Worm (Caenorhabditis elegans) whole organism, L1 larva: ENCODE results near the gene srh-59.

Experiments
- aha-1 ChIP-seq: fragments of 150-350 bp; optimal IDR thresholded peaks from 2 replicates; lab custom pipeline; 2014; ENCODE audit warnings: missing biosample characterization, missing genetic modification characterization
- alr-1 ChIP-seq: fragments of 200-800 bp; sonication (Bioruptor generic); optimal IDR thresholded peaks from 2 replicates; lab custom pipeline; 2018; ENCODE audit warnings: borderline replicate concordance, mild to moderate bottlenecking, missing genetic modification characterization, missing compliant biosample characterization
- blmp-1 ChIP-seq: fragments of 150-350 bp; optimal IDR thresholded peaks from 2 replicates; lab custom pipeline; 2014; ENCODE audit warnings: missing biosample characterization, missing genetic modification characterization
- ceh-63 ChIP-seq: fragments of 200-800 bp; sonication (Bioruptor generic); optimal IDR thresholded peaks from 2 replicates; lab custom pipeline; 2018; ENCODE audit warnings: mild to moderate bottlenecking, missing genetic modification characterization, missing compliant biosample characterization
- ceh-8 ChIP-seq: fragments of 200-800 bp; sonication (Bioruptor generic); optimal IDR thresholded peaks from 2 replicates; lab custom pipeline; 2018; ENCODE audit warnings: mild to moderate bottlenecking, missing genetic modification characterization, moderate library complexity, missing compliant biosample characterization
- ceh-88 ChIP-seq: fragments of 200-800 bp; sonication (Bioruptor generic); IDR thresholded peaks from 2 replicates; pipeline ENCODE4 v1.3.6; 2022; ENCODE audit warnings: missing genetic modification characterization, missing compliant biosample characterization
- ceh-90 ChIP-seq: sonication (generic microtip); optimal IDR thresholded peaks from 2 replicates; lab custom pipeline; 2016; ENCODE audit warnings: missing genetic modification characterization, missing compliant biosample characterization
- dpl-1 ChIP-seq, 3 experiments: fragments of 150-350 bp in 2 of 3; sonication (generic microtip) in 1 of 3; optimal IDR thresholded peaks; 2 replicates each; lab custom pipeline; 2014 to 2017; ENCODE audit warnings: missing biosample characterization in 3 of 3, missing genetic modification characterization in 3 of 3, missing genetic modification reagents in 3 of 3
- dsc-1 ChIP-seq: sonication (generic microtip); optimal IDR thresholded peaks from 2 replicates; lab custom pipeline; 2016; ENCODE audit warnings: mild to moderate bottlenecking, missing genetic modification characterization, missing compliant biosample characterization
- efl-1 ChIP-seq, 4 experiments: fragments of 150-350 bp; optimal IDR thresholded peaks in 3 of 4; peaks in 1 of 4; 1 replicate in 1 of 4; 2 replicates in 3 of 4; lab custom pipeline; 2014; ENCODE audit warnings: missing biosample characterization in 2 of 4, missing genetic modification characterization in 2 of 4, missing genetic modification reagents in 2 of 4
- egl-13 ChIP-seq: sonication (generic microtip); optimal IDR thresholded peaks from 2 replicates; lab custom pipeline; 2016; ENCODE audit warnings: missing genotype, missing genetic modification reagents, missing genetic modification characterization, missing compliant biosample characterization
- egl-27 ChIP-seq, 2 experiments: fragments of 150-350 bp in 1 of 2; sonication (generic microtip); optimal IDR thresholded peaks; 3 replicates each; lab custom pipeline; 2017 to 2018; ENCODE audit warnings: missing biosample characterization in 2 of 2, missing genetic modification characterization in 2 of 2, missing genetic modification reagents in 2 of 2
- fkh-10 ChIP-seq: sonication (generic microtip); optimal IDR thresholded peaks from 2 replicates; lab custom pipeline; 2017; ENCODE audit warnings: missing biosample characterization, missing genetic modification reagents, missing genetic modification characterization
- fkh-4 ChIP-seq: sonication (generic microtip); optimal IDR thresholded peaks from 2 replicates; lab custom pipeline; 2016; ENCODE audit warnings: missing compliant biosample characterization, missing genetic modification characterization, borderline replicate concordance
- fkh-8 ChIP-seq: sonication (generic microtip); optimal IDR thresholded peaks from 2 replicates; lab custom pipeline; 2016; ENCODE audit warnings: mild to moderate bottlenecking, missing genetic modification characterization, missing compliant biosample characterization
- hlh-17 ChIP-seq: fragments of 200-800 bp; sonication (Bioruptor generic); optimal IDR thresholded peaks from 2 replicates; lab custom pipeline; 2018; ENCODE audit warnings: missing genetic modification characterization, mild to moderate bottlenecking, missing compliant biosample characterization, moderate library complexity, borderline replicate concordance
- isw-1 ChIP-seq: fragments of 200-800 bp; sonication (Bioruptor generic); IDR thresholded peaks from 2 replicates; pipeline ENCODE4 v1.3.6; 2022; ENCODE audit warnings: missing genetic modification characterization, missing compliant biosample characterization
- jun-1 ChIP-seq: fragments of 150-350 bp; optimal IDR thresholded peaks from 2 replicates; lab custom pipeline; 2014; ENCODE audit warnings: missing biosample characterization, missing genetic modification reagents, missing genetic modification characterization
- lin-14 ChIP-seq: fragments of 200-800 bp; sonication (Bioruptor generic); optimal IDR thresholded peaks from 2 replicates; lab custom pipeline; 2018; ENCODE audit warnings: mild to moderate bottlenecking, missing genetic modification characterization, moderate library complexity, missing compliant biosample characterization
- lin-15B ChIP-seq: fragments of 150-350 bp; sonication (generic microtip); optimal IDR thresholded peaks from 3 replicates; lab custom pipeline; 2014; ENCODE audit warnings: missing biosample characterization, missing genetic modification characterization
- mab-9 ChIP-seq: fragments of 200-800 bp; sonication (Bioruptor generic); IDR thresholded peaks from 2 replicates; pipeline ENCODE4 v1.3.6; 2022; ENCODE audit warnings: missing genetic modification reagents, missing genetic modification characterization, missing compliant biosample characterization
- mep-1 ChIP-seq: fragments of 150-350 bp; optimal IDR thresholded peaks from 2 replicates; lab custom pipeline; 2014; ENCODE audit warnings: missing biosample characterization, missing genetic modification characterization
- nhr-12 ChIP-seq: sonication (generic microtip); optimal IDR thresholded peaks from 2 replicates; lab custom pipeline; 2017; ENCODE audit warnings: missing biosample characterization, missing genetic modification characterization
- nhr-20 ChIP-seq: sonication (generic microtip); optimal IDR thresholded peaks from 2 replicates; lab custom pipeline; 2016; ENCODE audit warnings: mild to moderate bottlenecking, missing genetic modification characterization, missing compliant biosample characterization
- nhr-47 ChIP-seq: sonication (generic microtip); optimal IDR thresholded peaks from 2 replicates; lab custom pipeline; 2016; ENCODE audit warnings: mild to moderate bottlenecking, missing genetic modification characterization, moderate library complexity, missing compliant biosample characterization
- nhr-77 ChIP-seq: fragments of 150-350 bp; optimal IDR thresholded peaks from 2 replicates; lab custom pipeline; 2014; ENCODE audit warnings: missing biosample characterization, missing genetic modification characterization
- nhr-84 ChIP-seq: sonication (generic microtip); optimal IDR thresholded peaks from 2 replicates; lab custom pipeline; 2017; ENCODE audit warnings: missing biosample characterization, missing genetic modification characterization
- nhr-85 ChIP-seq: sonication (generic microtip); peaks from one replicate; lab custom pipeline; 2016; ENCODE audit warnings: missing genetic modification characterization, inconsistent platforms, missing compliant biosample characterization
- pag-3 ChIP-seq: sonication (generic microtip); optimal IDR thresholded peaks from 2 replicates; lab custom pipeline; 2017; ENCODE audit warnings: missing genetic modification characterization, mild to moderate bottlenecking, missing compliant biosample characterization, antibody characterized with exemption, borderline replicate concordance; ENCODE audit not compliant: insufficient read depth
- skn-1 ChIP-seq: fragments of 150-350 bp; optimal IDR thresholded peaks from 2 replicates; lab custom pipeline; 2014; ENCODE audit warnings: missing biosample characterization, missing genetic modification characterization
- snpc-4 ChIP-seq: fragments of 150-350 bp; optimal IDR thresholded peaks from 2 replicates; lab custom pipeline; 2014; ENCODE audit warnings: missing biosample characterization, missing genetic modification characterization
- sox-4 ChIP-seq: sonication (generic microtip); optimal IDR thresholded peaks from 2 replicates; lab custom pipeline; 2016; ENCODE audit warnings: missing genetic modification characterization, missing compliant biosample characterization
- swsn-7 ChIP-seq: sonication (generic microtip); optimal IDR thresholded peaks from 2 replicates; lab custom pipeline; 2016; ENCODE audit warnings: missing genetic modification characterization, missing compliant biosample characterization
- tlp-1 ChIP-seq: fragments of 150-350 bp; optimal IDR thresholded peaks from 2 replicates; lab custom pipeline; 2014; ENCODE audit warnings: missing biosample characterization, missing genetic modification characterization
- unc-30 ChIP-seq: sonication (generic microtip); optimal IDR thresholded peaks from 2 replicates; lab custom pipeline; 2017; ENCODE audit warnings: missing biosample characterization, missing genetic modification characterization
- unc-98 ChIP-seq: fragments of 200-800 bp; sonication (Bioruptor generic); IDR thresholded peaks from 2 replicates; pipeline ENCODE4 v1.3.6; 2022; ENCODE audit warnings: missing genetic modification characterization, missing compliant biosample characterization
- xbp-1 ChIP-seq: sonication (generic microtip); optimal IDR thresholded peaks from 2 replicates; lab custom pipeline; 2016; ENCODE audit warnings: missing genetic modification characterization, missing compliant biosample characterization
- ztf-4 ChIP-seq: fragments of 150-350 bp; optimal IDR thresholded peaks from 2 replicates; lab custom pipeline; 2014; ENCODE audit warnings: missing biosample characterization, missing genetic modification characterization

Gene srh-59

ce11 chrII:3570927-3571538 lies 10.8 kb upstream of the srh-59 start, which contains the start of the genes clec-128 and clec-129:
Gene clec-128 (minus strand): TSS chrII:3571027.
Gene clec-129 (plus strand): TSS chrII:3571488.
- TF ChIP-seq xbp-1, result no peak
- TF ChIP-seq nhr-77 (tag; lab: Kevin White, UChicago), result no peak
- TF ChIP-seq dsc-1 (tag; lab: Kevin White, UChicago), result no peak
- no peak for TF ChIP-seq unc-30 (tag; lab: Kevin White, UChicago)
- TF ChIP-seq swsn-7, result no peak
- no peak for TF ChIP-seq fkh-4
- TF ChIP-seq blmp-1, result no peak

DNA sequence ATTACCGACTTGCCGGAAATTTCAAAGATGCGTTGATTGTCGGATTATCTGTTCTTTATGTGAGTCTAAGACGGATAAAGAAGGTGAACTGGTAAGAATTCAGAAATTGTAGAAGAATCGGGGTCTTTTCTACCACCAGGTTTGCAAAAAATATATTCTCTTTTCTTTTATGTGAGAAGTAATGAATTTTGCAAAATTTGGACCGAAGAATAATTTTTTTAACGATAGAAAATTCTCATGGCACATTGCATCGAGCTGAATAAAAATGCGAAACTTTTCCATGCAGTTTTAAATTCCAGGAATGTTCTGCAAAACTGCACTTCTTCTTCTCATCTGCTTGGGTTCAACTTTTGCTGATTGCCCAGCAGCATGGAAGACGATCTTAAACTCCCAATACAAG lies 8.6 kb upstream of the srh-59 start, which contains the start of gene clec-130:
Gene clec-130, plus strand, starts transcription at position 301 of the 400 bp plus-strand sequence.
- TF ChIP-seq ceh-8 (GFP tag; lab: Kevin White, UChicago) (no peak), hlh-17 (GFP tag; lab: Kevin White, UChicago) (no peak), nhr-47 (no peak), unc-30 (tag; lab: Kevin White, UChicago) (no peak), snpc-4 (tag; lab: Kevin White, UChicago) (no peak), nhr-20 (tag; lab: Kevin White, UChicago) (no peak)
- TF ChIP-seq, all 84 proteins: peak for 0

- no peak for TF ChIP-seq ceh-90 (tag; lab: Kevin White, UChicago)
- no peak for TF ChIP-seq fkh-10 (GFP tag; lab: Kevin White, UChicago)
- no peak for TF ChIP-seq alr-1 (tag; lab: Kevin White, UChicago)
- TF ChIP-seq egl-13 (tag; lab: Kevin White, UChicago), result no peak
- no peak for TF ChIP-seq nhr-84 (tag; lab: Kevin White, UChicago)
- TF ChIP-seq mab-9 (GFP tag; lab: Robert Waterston, UW), result no peak
- no peak for TF ChIP-seq skn-1 (tag; lab: Kevin White, UChicago)
- no peak for TF ChIP-seq dpl-1 (GFP tag; optimal IDR thresholded peaks at IDR 0.05; lab: Kevin White, UChicago)
- TF ChIP-seq unc-30 (tag; lab: Kevin White, UChicago), result no peak
- TF ChIP-seq nhr-77 (tag; lab: Kevin White, UChicago), result no peak
- TF ChIP-seq blmp-1, result no peak
- TF ChIP-seq nhr-12 (tag; lab: Kevin White, UChicago), result no peak
- TF ChIP-seq efl-1 (optimal IDR thresholded peaks at IDR 0.05; lab: Kevin White, UChicago), result no peak
- no peak for TF ChIP-seq efl-1 (GFP tag; optimal IDR thresholded peaks at IDR 0.05 in 1 of 2; lab: Kevin White, UChicago)
- TF ChIP-seq ceh-88 (GFP tag; lab: Robert Waterston, UW), result no peak
Observed at ce11 chrII:3576742-3577141, 5.1 kb upstream of the srh-59 start, which contains the start of gene clec-132. Gene clec-132 (plus strand): TSS chrII:3577042.

DNA sequence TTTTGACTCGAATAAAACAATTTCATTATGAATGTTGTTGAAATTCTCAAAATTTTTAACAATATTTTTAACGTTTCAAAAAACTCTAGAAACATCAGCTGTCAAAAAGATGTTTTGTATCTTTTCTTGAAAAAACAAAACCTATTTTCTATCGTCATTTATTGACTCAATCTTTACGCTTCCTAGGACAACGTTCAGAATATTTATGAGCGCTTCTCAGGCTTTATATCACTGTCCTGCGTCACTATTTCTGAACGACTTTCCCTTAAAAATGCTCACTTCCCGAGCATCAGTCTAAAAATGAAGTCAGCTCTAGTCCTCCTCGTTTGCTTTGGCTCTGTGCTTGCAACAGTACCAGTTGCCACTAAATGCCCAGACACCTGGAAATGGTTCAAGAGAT lies 3.7 kb upstream of the srh-59 start, which contains the start of gene clec-133:
Gene clec-133, plus strand, starts transcription at position 301 of the 400 bp plus-strand sequence.
- TF ChIP-seq mab-9 (GFP tag; lab: Robert Waterston, UW) (no peak), egl-27 (tag; optimal IDR thresholded peaks at IDR 0.05; lab: Kevin White, UChicago) (no peak), nhr-84 (tag; lab: Kevin White, UChicago) (no peak), fkh-4 (no peak), mep-1 (tag; lab: Kevin White, UChicago) (no peak), ceh-63 (GFP tag; lab: Kevin White, UChicago) (no peak), pag-3 (tag; lab: Kevin White, UChicago) (no peak), alr-1 (tag; lab: Kevin White, UChicago) (no peak), sox-4 (no peak)

DNA sequence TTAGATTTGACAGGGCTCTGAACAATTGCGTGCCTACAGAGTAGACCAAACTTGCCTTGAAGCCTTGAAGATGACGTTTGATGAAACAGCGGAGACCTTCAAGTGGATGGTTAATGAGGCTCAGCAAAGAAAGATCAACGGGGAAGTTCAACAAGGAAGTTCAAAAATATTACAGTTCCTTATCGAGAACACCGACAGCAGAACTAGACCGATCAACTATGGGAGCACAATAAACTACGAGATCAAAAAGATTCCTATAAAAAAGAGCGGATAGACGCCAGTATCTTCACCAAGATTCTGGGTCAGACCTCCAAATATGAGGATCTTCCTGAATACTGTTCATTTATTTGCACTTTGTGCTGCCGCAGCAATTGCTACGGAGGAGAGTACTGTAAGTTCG lies 2.1 kb upstream of the srh-59 start, which contains the start of gene clec-134:
Gene clec-134, plus strand, starts transcription at position 301 of the 400 bp plus-strand sequence.
- TF ChIP-seq nhr-77 (tag; lab: Kevin White, UChicago), result no peak
- TF ChIP-seq, all 84 proteins: peak for 0

ce11 chrII:3583402-3583801 lies 1.6 kb downstream of the srh-59 start, which contains the start of gene srh-60:
Gene srh-60 (plus strand): TSS chrII:3583702.
- TF ChIP-seq ztf-4 (no peak), skn-1 (tag; lab: Kevin White, UChicago) (no peak), lin-15B (tag; lab: Kevin White, UChicago) (no peak), efl-1 (optimal IDR thresholded peaks at IDR 0.05; lab: Kevin White, UChicago) (no peak), efl-1 (GFP tag; optimal IDR thresholded peaks at IDR 0.05 in 1 of 2; lab: Kevin White, UChicago) (no peak), lin-14 (GFP tag; lab: Kevin White, UChicago) (no peak), tlp-1 (no peak), aha-1 (tag; lab: Kevin White, UChicago) (no peak), sox-4 (no peak), unc-98 (no peak), egl-27 (tag; optimal IDR thresholded peaks at IDR 0.05; lab: Kevin White, UChicago) (no peak), nhr-85 (no peak), ceh-63 (GFP tag; lab: Kevin White, UChicago) (no peak), fkh-8 (no peak), jun-1 (tag; lab: Kevin White, UChicago) (no peak), dpl-1 (GFP tag; optimal IDR thresholded peaks at IDR 0.05; lab: Kevin White, UChicago) (no peak), isw-1 (GFP tag; lab: Robert Waterston, UW) (no peak)
